Fruit fly (Drosophila melanogaster): ENCODE measurements around the gene CG42324.

DNA sequence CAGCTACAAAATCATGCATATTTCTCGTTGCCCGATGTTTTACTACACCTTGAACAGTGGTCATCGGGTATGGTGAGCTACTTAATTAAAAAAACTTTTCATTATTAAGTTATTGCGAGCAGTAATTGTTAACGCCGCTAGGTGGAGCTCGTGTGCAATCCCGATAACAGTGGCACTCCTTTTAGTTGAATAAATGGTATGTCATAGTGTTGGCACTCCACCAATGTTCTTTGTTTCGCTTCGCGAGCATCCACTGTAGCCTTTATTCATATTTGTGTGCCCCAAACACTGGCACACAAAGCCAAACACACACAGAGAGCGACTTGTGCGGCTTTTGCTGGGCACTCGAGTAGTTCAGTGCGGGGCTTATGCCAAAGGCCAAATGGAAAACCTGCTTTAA is 45.6 kb downstream of the CG42324 start:
- TF ChIP-seq CG32121 (GFP tag; IDR thresholded peaks at IDR 0.05) (peak; percentile 95), CG8301 (tag; optimal IDR thresholded peaks at IDR 0.05) (peak; percentile 70), fd96Ca (GFP tag; IDR thresholded peaks at IDR 0.05) (peak; percentile 96), gl (tag; optimal IDR thresholded peaks at IDR 0.05) (peak; percentile 57), EcR (GFP tag; optimal IDR thresholded peaks at IDR 0.05) (no peak), CG15710 (tag; optimal IDR thresholded peaks at IDR 0.05) (peak; percentile 84), D1 (tag; optimal IDR thresholded peaks at IDR 0.05) (no peak), Pif1B (GFP tag; optimal IDR thresholded peaks at IDR 0.05) (peak; percentile 86), Snoo (tag; optimal IDR thresholded peaks at IDR 0.05) (peak; percentile 60), CG17806 (tag; optimal IDR thresholded peaks at IDR 0.05) (peak; percentile 82), Ets98B (GFP tag; IDR thresholded peaks at IDR 0.05) (peak; percentile 95)

All from whole organism, pupa.